Worm (Caenorhabditis elegans) whole organism, midembryonic: Measurements from ENCODE around the gene xtr-1.

Experiments
- T22C8.4 ChIP-seq: fragments of 200-800 bp; sonication (Bioruptor generic); IDR thresholded peaks from 2 replicates; pipeline ENCODE4 v1.3.6; 2022; ENCODE audit warnings: missing genetic modification characterization, missing compliant biosample characterization
- flt-1 ChIP-seq: fragments of 200-800 bp; sonication (Bioruptor generic); IDR thresholded peaks from 2 replicates; pipeline ENCODE4 v1.3.6; 2022; ENCODE audit warnings: missing genetic modification characterization, missing compliant biosample characterization
- ref-1 ChIP-seq: fragments of 200-800 bp; sonication (Bioruptor generic); conservative IDR thresholded peaks from 2 replicates; pipeline ENCODE4 v1.3.6; 2022; ENCODE audit warnings: missing genetic modification reagents, missing genetic modification characterization, missing compliant biosample characterization
- ztf-23 ChIP-seq: fragments of 200-800 bp; sonication (Bioruptor generic); IDR thresholded peaks from 2 replicates; pipeline ENCODE4 v1.3.6; 2022; ENCODE audit warnings: missing genetic modification reagents, missing genetic modification characterization, missing compliant biosample characterization

ce11 chrX:11865083-11865482 is 12.5 kb downstream of the xtr-1 start, which contains the start of gene F54F7.6:
- TF ChIP-seq ref-1 (GFP tag; lab: Robert Waterston, UW) (no peak), T22C8.4 (no peak), flt-1 (GFP tag; lab: Robert Waterston, UW) (no peak), ztf-23 (GFP tag; lab: Robert Waterston, UW) (no peak)
